Fruit fly (Drosophila melanogaster) whole organism, embryonic: ENCODE results near the gene Ubqn.

Experiments used
- Aef1 ChIP-seq: fragments of 200-800 bp; sonication (Bioruptor generic); IDR thresholded peaks from 3 replicates; pipeline ENCODE4 v1.3.6; 2022; ENCODE audit warnings: missing biosample characterization, missing genetic modification characterization
- BEAF-32 ChIP-seq: fragments of 200-800 bp; sonication (Bioruptor generic); optimal IDR thresholded peaks from 3 replicates; lab custom pipeline; 2017; ENCODE audit warnings: missing biosample characterization, missing genetic modification characterization, mild to moderate bottlenecking, moderate library complexity, missing genetic modification reagents
- CG1024 ChIP-seq: fragments of 200-800 bp; sonication (Bioruptor generic); IDR thresholded peaks from 2 replicates; pipeline ENCODE4 v1.3.6; 2022; ENCODE audit warnings: missing biosample characterization, missing genetic modification characterization
- CG10267 ChIP-seq: fragments of 200-800 bp; sonication (Bioruptor generic); optimal IDR thresholded peaks from 2 replicates; lab custom pipeline; 2018; ENCODE audit warnings: missing biosample characterization, mild to moderate bottlenecking, missing genetic modification characterization, moderate library complexity
- CG10543 ChIP-seq: fragments of 200-800 bp; sonication (Bioruptor generic); optimal IDR thresholded peaks from 3 replicates; lab custom pipeline; 2017; ENCODE audit warnings: missing biosample characterization, mild to moderate bottlenecking, missing genetic modification characterization, moderate library complexity
- CG12104 ChIP-seq: fragments of 200-800 bp; sonication (Bioruptor generic); optimal IDR thresholded peaks from 3 replicates; lab custom pipeline; 2016; ENCODE audit warnings: missing biosample characterization, missing genetic modification characterization
- CG13287 ChIP-seq: fragments of 200-800 bp; sonication (Bioruptor generic); IDR thresholded peaks from 2 replicates; pipeline ENCODE4 v1.3.6; 2022; ENCODE audit warnings: missing biosample characterization, missing genetic modification characterization; ENCODE audit not compliant: partially characterized antibody
- CG14667 ChIP-seq: fragments of 200-800 bp; sonication (Bioruptor generic); IDR thresholded peaks from 2 replicates; pipeline ENCODE4 v1.3.6; 2022; ENCODE audit warnings: missing biosample characterization, missing genetic modification characterization
- CG16779 ChIP-seq: fragments of 200-800 bp; sonication (Bioruptor generic); IDR thresholded peaks from 2 replicates; pipeline ENCODE4 v1.3.6; 2022; ENCODE audit warnings: missing biosample characterization, missing genetic modification characterization
- CG17802 ChIP-seq: fragments of 200-800 bp; sonication (Bioruptor generic); optimal IDR thresholded peaks from 2 replicates; lab custom pipeline; 2018; ENCODE audit warnings: missing biosample characterization, mild to moderate bottlenecking, missing genetic modification characterization, moderate library complexity
- CG30020 ChIP-seq: fragments of 200-800 bp; optimal IDR thresholded peaks from 2 replicates; lab custom pipeline; 2019; ENCODE audit warnings: missing biosample characterization, mild to moderate bottlenecking, missing genetic modification characterization, moderate library complexity
- CG4360 ChIP-seq: fragments of 200-800 bp; sonication (Bioruptor generic); IDR thresholded peaks from 2 replicates; pipeline ENCODE4 v1.3.6; 2022; ENCODE audit warnings: missing biosample characterization, missing genetic modification characterization
- CG6854 ChIP-seq: fragments of 200-800 bp; sonication (Bioruptor generic); optimal IDR thresholded peaks from 3 replicates; lab custom pipeline; 2017; ENCODE audit warnings: missing biosample characterization, mild to moderate bottlenecking, missing genetic modification characterization
- D19A ChIP-seq: fragments of 200-800 bp; optimal IDR thresholded peaks from 3 replicates; lab custom pipeline; 2019; ENCODE audit warnings: missing biosample characterization, mild to moderate bottlenecking, missing genetic modification characterization, moderate library complexity
- Deaf1 ChIP-seq: fragments of 200-800 bp; optimal IDR thresholded peaks from 3 replicates; lab custom pipeline; 2019; ENCODE audit warnings: missing biosample characterization, mild to moderate bottlenecking, missing genetic modification characterization, moderate library complexity
- Dll ChIP-seq: fragments of 200-800 bp; sonication (Bioruptor generic); IDR thresholded peaks from 4 replicates; pipeline ENCODE4 v1.3.6; 2022; ENCODE audit warnings: missing biosample characterization, missing genetic modification characterization; ENCODE audit not compliant: partially characterized antibody
- Hr51 ChIP-seq, 2 experiments: fragments of 200-800 bp; sonication (Bioruptor generic); optimal IDR thresholded peaks; 2 replicates in 1 of 2; 3 replicates in 1 of 2; lab custom pipeline; 2016 to 2018; ENCODE audit warnings: missing biosample characterization in 2 of 2, missing genetic modification characterization in 2 of 2, mild to moderate bottlenecking in 1 of 2, moderate library complexity in 1 of 2
- Optix ChIP-seq: fragments of 200-800 bp; sonication (Bioruptor generic); IDR thresholded peaks from 3 replicates; pipeline ENCODE4 v1.3.6; 2022; ENCODE audit warnings: missing biosample characterization, missing genetic modification characterization
- PHDP ChIP-seq: fragments of 200-800 bp; sonication (Bioruptor generic); optimal IDR thresholded peaks from 3 replicates; lab custom pipeline; 2018; ENCODE audit warnings: missing biosample characterization, mild to moderate bottlenecking, missing genetic modification characterization, moderate library complexity
- Pdp1 ChIP-seq, 2 experiments: fragments of 200-800 bp; sonication (Bioruptor generic); optimal IDR thresholded peaks; 3 replicates each; lab custom pipeline; 2016; ENCODE audit warnings: missing biosample characterization in 2 of 2, missing genetic modification characterization in 2 of 2, mild to moderate bottlenecking in 1 of 2, moderate library complexity in 1 of 2
- aop ChIP-seq: fragments of 200-800 bp; sonication (Bioruptor generic); IDR thresholded peaks from 2 replicates; pipeline ENCODE4 v1.3.6; 2022; ENCODE audit warnings: missing biosample characterization, missing genetic modification characterization
- ato ChIP-seq: fragments of 200-800 bp; sonication (Bioruptor generic); IDR thresholded peaks from 2 replicates; pipeline ENCODE4 v1.3.6; 2022; ENCODE audit warnings: missing biosample characterization, missing genetic modification characterization; ENCODE audit not compliant: partially characterized antibody
- bowl ChIP-seq: fragments of 200-800 bp; sonication (Bioruptor generic); IDR thresholded peaks from 2 replicates; pipeline ENCODE4 v1.3.6; 2022; ENCODE audit warnings: missing biosample characterization, missing genetic modification characterization
- bsh ChIP-seq, 2 experiments: fragments of 200-800 bp; sonication (Bioruptor generic); optimal IDR thresholded peaks; 2 replicates each; lab custom pipeline; 2017 to 2018; ENCODE audit warnings: mild to moderate bottlenecking in 2 of 2, missing biosample characterization in 2 of 2, missing genetic modification characterization in 2 of 2, moderate library complexity in 1 of 2
- chinmo ChIP-seq: fragments of 200-800 bp; sonication (Bioruptor generic); IDR thresholded peaks from 4 replicates; pipeline ENCODE4 v1.3.6; 2022; ENCODE audit warnings: missing biosample characterization, missing genetic modification characterization; ENCODE audit not compliant: partially characterized antibody
- chm ChIP-seq: fragments of 200-800 bp; sonication (Bioruptor generic); IDR thresholded peaks from 2 replicates; pipeline ENCODE4 v1.3.6; 2022; ENCODE audit warnings: missing biosample characterization, missing genetic modification characterization
- dati ChIP-seq: fragments of 200-800 bp; sonication (Bioruptor generic); IDR thresholded peaks from 2 replicates; pipeline ENCODE4 v1.3.6; 2022; ENCODE audit warnings: missing biosample characterization, missing genetic modification characterization
- dysf ChIP-seq: fragments of 200-800 bp; sonication (Bioruptor generic); IDR thresholded peaks from 3 replicates; pipeline ENCODE4 v1.3.6; 2022; ENCODE audit warnings: missing biosample characterization, missing genetic modification characterization
- insv ChIP-seq, 2 experiments: fragments of 200-800 bp; sonication (Bioruptor generic); optimal IDR thresholded peaks; 3 replicates each; lab custom pipeline; 2016 to 2018; ENCODE audit warnings: missing biosample characterization in 2 of 2, missing genetic modification characterization in 2 of 2
- klu ChIP-seq: fragments of 200-800 bp; sonication (Bioruptor generic); IDR thresholded peaks from 2 replicates; pipeline ENCODE4 v1.3.6; 2022; ENCODE audit warnings: missing biosample characterization, missing genetic modification characterization
- knrl ChIP-seq: fragments of 200-800 bp; sonication (Bioruptor generic); IDR thresholded peaks from 3 replicates; pipeline ENCODE4 v1.3.6; 2022; ENCODE audit warnings: missing biosample characterization, missing genetic modification characterization; ENCODE audit not compliant: partially characterized antibody
- lbe ChIP-seq: fragments of 200-800 bp; sonication (Bioruptor generic); optimal IDR thresholded peaks from 2 replicates; lab custom pipeline; 2016; ENCODE audit warnings: missing biosample characterization, mild to moderate bottlenecking, missing genetic modification characterization
- phol ChIP-seq: fragments of 200-800 bp; sonication (Bioruptor generic); optimal IDR thresholded peaks from 3 replicates; lab custom pipeline; 2018; ENCODE audit warnings: missing biosample characterization, mild to moderate bottlenecking, missing genetic modification characterization, moderate library complexity
- pzg ChIP-seq: fragments of 200-800 bp; sonication (Bioruptor generic); optimal IDR thresholded peaks from 3 replicates; lab custom pipeline; 2018; ENCODE audit warnings: missing biosample characterization, mild to moderate bottlenecking, missing genetic modification characterization, moderate library complexity
- ro ChIP-seq: fragments of 200-800 bp; sonication (Bioruptor generic); IDR thresholded peaks from 2 replicates; pipeline ENCODE4 v1.3.6; 2022; ENCODE audit warnings: missing biosample characterization, missing genetic modification characterization
- row ChIP-seq: fragments of 200-800 bp; sonication (Bioruptor generic); IDR thresholded peaks from 3 replicates; pipeline ENCODE4 v1.3.6; 2022; ENCODE audit warnings: missing biosample characterization, missing genetic modification characterization
- ssp ChIP-seq: fragments of 200-800 bp; sonication (Bioruptor generic); IDR thresholded peaks from 2 replicates; pipeline ENCODE4 v1.3.6; 2022; ENCODE audit warnings: missing biosample characterization, missing genetic modification characterization
- trem ChIP-seq: fragments of 200-800 bp; optimal IDR thresholded peaks from 3 replicates; lab custom pipeline; 2019; ENCODE audit warnings: missing biosample characterization, mild to moderate bottlenecking, missing genetic modification characterization, moderate library complexity

Ubqn gene

DNA sequence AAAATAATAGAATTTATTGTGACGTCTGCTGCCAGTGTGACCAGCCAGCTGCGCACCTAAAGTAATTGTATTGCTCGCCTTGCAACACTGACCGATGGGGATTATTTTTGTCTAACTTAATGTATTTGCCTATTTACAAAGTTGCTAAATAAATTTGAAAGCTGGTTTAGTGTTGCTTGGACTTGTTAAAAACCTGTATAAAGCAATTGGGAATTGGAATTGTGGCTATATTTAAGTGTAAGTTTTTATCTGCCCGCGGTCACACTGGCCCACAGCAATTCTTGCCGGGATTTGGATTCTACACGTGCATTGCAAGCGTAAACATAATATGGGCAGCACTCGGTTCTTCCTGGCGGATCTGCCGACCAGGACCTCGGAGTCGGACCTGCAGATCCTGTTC, 20.5 kb downstream of the Ubqn start, which contains the start of the genes CG14230 and CG14232 (continued):
- TF ChIP-seq klu (GFP tag; lab: Robert Waterston, UW): no peak
- no peak for TF ChIP-seq D19A (tag; lab: Kevin White, UChicago)
- no peak for TF ChIP-seq CG12104 (GFP tag; lab: Kevin White, UChicago)
- peak in 1 of 2 experiments; percentile 28 for TF ChIP-seq Pdp1 (GFP tag; optimal IDR thresholded peaks at IDR 0.05; lab: Kevin White, UChicago)
- TF ChIP-seq pzg (GFP tag; lab: Kevin White, UChicago): peak; percentile 70
- TF ChIP-seq BEAF-32 (GFP tag; lab: Kevin White, UChicago): peak; percentile 42
- TF ChIP-seq knrl (GFP tag; lab: Robert Waterston, UW): 0 out of 3 replicates have a peak, but pooled peaks have one; percentile 39
- no peak for TF ChIP-seq CG10543 (GFP tag; lab: Kevin White, UChicago)
- no peak for TF ChIP-seq Hr51 (GFP tag; optimal IDR thresholded peaks at IDR 0.05; lab: Kevin White, UChicago)
- TF ChIP-seq PHDP (tag; lab: Kevin White, UChicago): peak; percentile 5
- TF ChIP-seq Dll (GFP tag; lab: Robert Waterston, UW): 0 out of 4 replicates have a peak, but pooled peaks have one; percentile 42
- peak; percentile 69 for TF ChIP-seq CG13287 (GFP tag; lab: Robert Waterston, UW)
- no peak for TF ChIP-seq aop
- peak; percentile 24 for TF ChIP-seq phol (tag; lab: Kevin White, UChicago)
- TF ChIP-seq row (GFP tag; lab: Robert Waterston, UW): 0 out of 3 replicates have a peak, but pooled peaks have one; percentile 21
- TF ChIP-seq CG10267 (tag; lab: Kevin White, UChicago): peak; percentile 90

DNA sequence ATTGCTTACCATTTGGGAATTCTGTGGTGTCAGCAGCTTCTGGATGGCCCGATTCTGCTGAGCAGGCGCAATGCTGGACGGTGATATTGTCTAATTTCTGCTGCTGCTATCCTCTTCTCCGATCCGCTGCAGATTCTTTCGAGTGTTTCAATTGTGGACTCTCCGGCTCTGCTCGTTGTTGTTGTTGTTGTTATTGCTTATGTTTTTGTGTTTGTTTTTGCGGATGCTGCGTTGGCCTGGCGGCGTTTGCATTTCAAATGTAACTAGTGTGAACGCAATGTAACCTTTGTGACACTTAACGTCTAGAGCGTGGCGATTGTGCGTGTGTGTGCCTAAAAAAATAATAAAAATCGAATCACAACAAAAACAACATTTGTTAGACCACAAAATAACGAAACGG, 28.3 kb downstream of the Ubqn start:
- TF ChIP-seq ato (GFP tag; lab: Robert Waterston, UW) (no peak), Aef1 (no peak), bsh (GFP tag; optimal IDR thresholded peaks at IDR 0.05; lab: Kevin White, UChicago) (no peak), CG1024 (GFP tag; lab: Robert Waterston, UW) (no peak), ssp (GFP tag; lab: Robert Waterston, UW) (0 out of 2 replicates have a peak, but pooled peaks have one; percentile 25), chinmo (GFP tag; lab: Robert Waterston, UW) (no peak), CG30020 (tag; lab: Kevin White, UChicago) (peak; percentile 28), trem (tag; lab: Kevin White, UChicago) (no peak), CG4360 (GFP tag; lab: Robert Waterston, UW) (peak; percentile 83), Optix (GFP tag; lab: Robert Waterston, UW) (no peak), Deaf1 (tag; lab: Kevin White, UChicago) (no peak), CG14667 (GFP tag; lab: Robert Waterston, UW) (no peak), lbe (GFP tag; lab: Kevin White, UChicago) (no peak), CG17802 (tag; lab: Kevin White, UChicago) (peak; percentile 52), chm (no peak), CG6854 (GFP tag; lab: Kevin White, UChicago) (no peak), bowl (GFP tag; lab: Robert Waterston, UW) (no peak), CG16779 (GFP tag; lab: Robert Waterston, UW) (no peak), insv (GFP tag; optimal IDR thresholded peaks at IDR 0.05; lab: Kevin White, UChicago) (no peak), dysf (GFP tag; lab: Robert Waterston, UW) (no peak), dati (GFP tag; lab: Robert Waterston, UW) (no peak), ro (no peak)
